Fruit fly (Drosophila melanogaster): ENCODE data around the gene Neurochondrin.
A peak's percentile ranks its signal among the peaks of the same experiment; 100 is the strongest.

The Neurochondrin gene

dm6 chr3R:6433885-6434284 lies 34.4 kb upstream of the Neurochondrin start (continued):
- TF ChIP-seq CG6808 (GFP tag; optimal IDR thresholded peaks at IDR 0.05) (no peak), Eip75B (GFP tag; optimal IDR thresholded peaks at IDR 0.05) (no peak), CG8119 (GFP tag; IDR thresholded peaks at IDR 0.05) (peak; percentile 70), CG6163 (GFP tag; IDR thresholded peaks at IDR 0.05) (peak; percentile 41; the same call in 1 of the 3 replicates), CG4318 (GFP tag; optimal IDR thresholded peaks at IDR 0.05) (no peak), Hr39 (GFP tag; optimal IDR thresholded peaks at IDR 0.05) (no peak), CG7368 (GFP tag; optimal IDR thresholded peaks at IDR 0.05) (no peak), pdm3 (GFP tag; optimal IDR thresholded peaks at IDR 0.05) (no peak)

- TF ChIP-seq CG11762 (GFP tag; optimal IDR thresholded peaks at IDR 0.05; ENCODE audit: insufficient read depth) (no peak), CG6808 (GFP tag; optimal IDR thresholded peaks at IDR 0.05) (no peak), CG8632 (GFP tag; optimal IDR thresholded peaks at IDR 0.05) (no peak), cyc (GFP tag; optimal IDR thresholded peaks at IDR 0.05) (no peak), Eip78C (GFP tag) (no peak), CG6163 (GFP tag; IDR thresholded peaks at IDR 0.05) (0 out of 3 replicates have a peak, but pooled peaks have one; percentile 36), Eip93F (GFP tag; optimal IDR thresholded peaks at IDR 0.05) (no peak), dac (GFP tag; optimal IDR thresholded peaks at IDR 0.05) (no peak)
These were observed 33.0 kb upstream of the Neurochondrin start for dm6 chr3R:6435219-6435618.

- TF ChIP-seq CG9139 (GFP tag; optimal IDR thresholded peaks at IDR 0.05) (no peak), CG16779 (tag; optimal IDR thresholded peaks at IDR 0.05) (no peak), ss (GFP tag; optimal IDR thresholded peaks at IDR 0.05) (no peak)
These were observed 32.4 kb upstream of the Neurochondrin start for dm6 chr3R:6435761-6436318.

dm6 chr3R:6436643-6437042 lies 31.6 kb upstream of the Neurochondrin start:
- TF ChIP-seq eg (GFP tag; IDR thresholded peaks at IDR 0.05) (no peak), Met (GFP tag; optimal IDR thresholded peaks at IDR 0.05) (no peak), CG10631 (GFP tag; optimal IDR thresholded peaks at IDR 0.05) (no peak), CG8119 (GFP tag; IDR thresholded peaks at IDR 0.05) (no peak), CG3032 (tag; optimal IDR thresholded peaks at IDR 0.05) (no peak), CG6276 (GFP tag; optimal IDR thresholded peaks at IDR 0.05) (no peak), fkh (GFP tag; optimal IDR thresholded peaks at IDR 0.05) (no peak), CG15336 (GFP tag; IDR thresholded peaks at IDR 0.05) (no peak), CG6854 (GFP tag; optimal IDR thresholded peaks at IDR 0.05) (no peak), CG4318 (GFP tag; optimal IDR thresholded peaks at IDR 0.05) (no peak), CG3919 (GFP tag; optimal IDR thresholded peaks at IDR 0.05) (no peak), net (GFP tag; optimal IDR thresholded peaks at IDR 0.05) (no peak), Hr38 (GFP tag; optimal IDR thresholded peaks at IDR 0.05) (no peak), acj6 (GFP tag; optimal IDR thresholded peaks at IDR 0.05) (no peak), dsx (GFP tag; optimal IDR thresholded peaks at IDR 0.05; ENCODE audit: poor library complexity, severe bottlenecking) (no peak)

- no peak for TF ChIP-seq Ets96B (tag; optimal IDR thresholded peaks at IDR 0.05)
- no peak for TF ChIP-seq Eip78C (GFP tag)
- no peak for TF ChIP-seq CG34406 (GFP tag; optimal IDR thresholded peaks at IDR 0.05)
- TF ChIP-seq Met (GFP tag; optimal IDR thresholded peaks at IDR 0.05): no peak
- TF ChIP-seq Smox (GFP tag; optimal IDR thresholded peaks at IDR 0.05): no peak
- no peak for TF ChIP-seq CG6163 (GFP tag; IDR thresholded peaks at IDR 0.05)
- TF ChIP-seq pdm3 (GFP tag; optimal IDR thresholded peaks at IDR 0.05): no peak
- no peak for TF ChIP-seq CG6808 (GFP tag; optimal IDR thresholded peaks at IDR 0.05)
- TF ChIP-seq CG10669 (GFP tag; optimal IDR thresholded peaks at IDR 0.05): no peak
- no peak for TF ChIP-seq CG32006 (GFP tag; optimal IDR thresholded peaks at IDR 0.05)
- no peak for TF ChIP-seq salr (GFP tag; optimal IDR thresholded peaks at IDR 0.05)
- no peak for TF ChIP-seq CG1621 (tag; optimal IDR thresholded peaks at IDR 0.05)
- TF ChIP-seq Lpt (GFP tag; optimal IDR thresholded peaks at IDR 0.05): no peak
- TF ChIP-seq spab (GFP tag; optimal IDR thresholded peaks at IDR 0.05): no peak
- TF ChIP-seq lz (GFP tag; optimal IDR thresholded peaks at IDR 0.05): no peak
- TF ChIP-seq CG15336 (GFP tag; IDR thresholded peaks at IDR 0.05): no peak
- TF ChIP-seq Eip93F (GFP tag; optimal IDR thresholded peaks at IDR 0.05): no peak
These were observed 11.8 kb upstream of the Neurochondrin start, which contains the start of gene CG9727 for dm6 chr3R:6456140-6457054. Gene CG9727, minus strand, starts transcription at chr3R:6456676.
